Fruit fly (Drosophila melanogaster) whole organism, embryonic: ENCODE measurements around the gene dgt2.

Experiments
- Asciz ChIP-seq: fragments of 200-800 bp; sonication (Bioruptor generic); optimal IDR thresholded peaks from 2 replicates; lab custom pipeline; 2017; ENCODE audit warnings: missing biosample characterization, mild to moderate bottlenecking, missing genetic modification characterization, missing genetic modification reagents
- Atf-2 ChIP-seq: fragments of 200-800 bp; sonication (Bioruptor generic); optimal IDR thresholded peaks from 2 replicates; lab custom pipeline; 2016; ENCODE audit warnings: missing biosample characterization, missing genetic modification characterization
- CG10267 ChIP-seq: fragments of 200-800 bp; sonication (Bioruptor generic); optimal IDR thresholded peaks from 2 replicates; lab custom pipeline; 2018; ENCODE audit warnings: missing biosample characterization, mild to moderate bottlenecking, missing genetic modification characterization, moderate library complexity
- CG10274 ChIP-seq: fragments of 200-800 bp; sonication (Bioruptor generic); optimal IDR thresholded peaks from 3 replicates; lab custom pipeline; 2017; ENCODE audit warnings: missing biosample characterization, mild to moderate bottlenecking, missing genetic modification characterization
- CG10654 ChIP-seq: fragments of 200-800 bp; sonication (Bioruptor generic); optimal IDR thresholded peaks from 2 replicates; lab custom pipeline; 2016; ENCODE audit warnings: missing biosample characterization, missing genetic modification characterization
- CG13296 ChIP-seq: fragments of 200-800 bp; sonication (Bioruptor generic); optimal IDR thresholded peaks from 3 replicates; lab custom pipeline; 2018; ENCODE audit warnings: missing biosample characterization, mild to moderate bottlenecking, missing genetic modification characterization
- CG14667 ChIP-seq: fragments of 200-800 bp; sonication (Bioruptor generic); IDR thresholded peaks from 2 replicates; pipeline ENCODE4 v1.3.6; 2022; ENCODE audit warnings: missing biosample characterization, missing genetic modification characterization
- CG18262 ChIP-seq: fragments of 200-800 bp; optimal IDR thresholded peaks from 3 replicates; lab custom pipeline; 2019; ENCODE audit warnings: missing biosample characterization, mild to moderate bottlenecking, missing genetic modification characterization, moderate library complexity
- CG2120 ChIP-seq: fragments of 200-800 bp; sonication (Bioruptor generic); optimal IDR thresholded peaks from 3 replicates; lab custom pipeline; 2016; ENCODE audit warnings: missing biosample characterization, missing genetic modification characterization
- CG30020 ChIP-seq: fragments of 200-800 bp; optimal IDR thresholded peaks from 2 replicates; lab custom pipeline; 2019; ENCODE audit warnings: missing biosample characterization, mild to moderate bottlenecking, missing genetic modification characterization, moderate library complexity
- CG3281 ChIP-seq: fragments of 200-800 bp; sonication (Bioruptor generic); optimal IDR thresholded peaks from 3 replicates; lab custom pipeline; 2017; ENCODE audit warnings: missing biosample characterization, mild to moderate bottlenecking, missing genetic modification characterization
- CG34422 ChIP-seq: fragments of 200-800 bp; sonication (Bioruptor generic); IDR thresholded peaks from 3 replicates; pipeline ENCODE4 v1.3.6; 2022; ENCODE audit warnings: missing biosample characterization, missing genetic modification characterization
- CG3838 ChIP-seq: fragments of 200-800 bp; sonication (Bioruptor generic); optimal IDR thresholded peaks from 3 replicates; lab custom pipeline; 2016; ENCODE audit warnings: missing biosample characterization, missing genetic modification characterization
- CG43689 ChIP-seq: fragments of 200-800 bp; sonication (Bioruptor generic); IDR thresholded peaks from 2 replicates; pipeline ENCODE4 v1.3.6; 2022; ENCODE audit warnings: missing biosample characterization, missing genetic modification characterization
- CG4854 ChIP-seq: fragments of 200-800 bp; sonication (Bioruptor generic); optimal IDR thresholded peaks from 2 replicates; lab custom pipeline; 2016; ENCODE audit warnings: missing biosample characterization, missing genetic modification characterization, inconsistent platforms
- CG7556 ChIP-seq: fragments of 200-800 bp; sonication (Bioruptor generic); optimal IDR thresholded peaks from 2 replicates; lab custom pipeline; 2017; ENCODE audit warnings: missing biosample characterization, mild to moderate bottlenecking, missing genetic modification characterization
- CG8089 ChIP-seq: fragments of 200-800 bp; sonication (Bioruptor generic); optimal IDR thresholded peaks from 3 replicates; lab custom pipeline; 2016; ENCODE audit warnings: missing biosample characterization, missing genetic modification characterization
- CG8290 ChIP-seq, 3 experiments: fragments of 200-800 bp; sonication (Bioruptor generic); optimal IDR thresholded peaks; 2 replicates each; lab custom pipeline; 2016 to 2019; ENCODE audit warnings: missing biosample characterization in 3 of 3, missing genetic modification characterization in 3 of 3, mild to moderate bottlenecking in 2 of 3, moderate library complexity in 1 of 3
- CG8359 ChIP-seq: fragments of 200-800 bp; sonication (Bioruptor generic); optimal IDR thresholded peaks from 2 replicates; lab custom pipeline; 2017; ENCODE audit warnings: missing biosample characterization, mild to moderate bottlenecking, missing genetic modification characterization, borderline replicate concordance
- CG8765 ChIP-seq: fragments of 200-800 bp; sonication (Bioruptor generic); IDR thresholded peaks from 2 replicates; pipeline ENCODE4 v1.3.6; 2022; ENCODE audit warnings: missing biosample characterization, missing genetic modification characterization
- CG9932 ChIP-seq: fragments of 200-800 bp; sonication (Bioruptor generic); IDR thresholded peaks from 2 replicates; pipeline ENCODE4 v1.3.6; 2022; ENCODE audit warnings: missing biosample characterization, missing genetic modification characterization
- Doc2 ChIP-seq: fragments of 200-800 bp; sonication (Bioruptor generic); IDR thresholded peaks from 2 replicates; pipeline ENCODE4 v1.3.6; 2022; ENCODE audit warnings: missing biosample characterization, missing genetic modification characterization
- Dref ChIP-seq: fragments of 200-800 bp; sonication (Bioruptor generic); IDR thresholded peaks from 2 replicates; pipeline ENCODE4 v1.3.6; 2022; ENCODE audit warnings: missing biosample characterization, missing genetic modification characterization
- Gug ChIP-seq: fragments of 200-800 bp; sonication (Bioruptor generic); IDR thresholded peaks from 4 replicates; pipeline ENCODE4 v1.3.6; 2022; ENCODE audit warnings: missing biosample characterization, missing genetic modification characterization
- Hand ChIP-seq: fragments of 200-800 bp; sonication (Bioruptor generic); optimal IDR thresholded peaks from 2 replicates; lab custom pipeline; 2017; ENCODE audit warnings: mild to moderate bottlenecking, missing biosample characterization, missing genetic modification reagents, missing genetic modification characterization
- HmgZ ChIP-seq: fragments of 200-800 bp; sonication (Bioruptor generic); optimal IDR thresholded peaks from 2 replicates; lab custom pipeline; 2018; ENCODE audit warnings: missing biosample characterization, mild to moderate bottlenecking, missing genetic modification characterization
- Hsf ChIP-seq: fragments of 200-800 bp; sonication (Bioruptor generic); optimal IDR thresholded peaks from 3 replicates; lab custom pipeline; 2016; ENCODE audit warnings: missing biosample characterization, missing genetic modification characterization
- Jarid2 ChIP-seq: fragments of 200-800 bp; sonication (Bioruptor generic); optimal IDR thresholded peaks from 3 replicates; lab custom pipeline; 2017; ENCODE audit warnings: mild to moderate bottlenecking, missing biosample characterization, missing genetic modification reagents, missing genetic modification characterization
- Mrtf ChIP-seq: fragments of 200-800 bp; sonication (Bioruptor generic); IDR thresholded peaks from 3 replicates; pipeline ENCODE4 v1.3.6; 2022; ENCODE audit warnings: missing biosample characterization, missing genetic modification characterization
- Neu2 ChIP-seq: fragments of 200-800 bp; sonication (Bioruptor generic); optimal IDR thresholded peaks from 3 replicates; lab custom pipeline; 2016; ENCODE audit warnings: missing biosample characterization, missing genetic modification characterization, borderline replicate concordance
- Oli ChIP-seq: fragments of 200-800 bp; sonication (Bioruptor generic); optimal IDR thresholded peaks from 2 replicates; lab custom pipeline; 2018; ENCODE audit warnings: missing biosample characterization, mild to moderate bottlenecking, missing genetic modification characterization, moderate library complexity
- Sry-δ ChIP-seq: fragments of 200-800 bp; sonication (Bioruptor generic); optimal IDR thresholded peaks from 2 replicates; lab custom pipeline; 2016; ENCODE audit warnings: missing biosample characterization, missing genetic modification characterization
- abd-A ChIP-seq: fragments of 200-800 bp; sonication (Bioruptor generic); optimal IDR thresholded peaks from 3 replicates; lab custom pipeline; 2019; ENCODE audit warnings: missing biosample characterization, mild to moderate bottlenecking, missing genetic modification characterization, moderate library complexity
- ara ChIP-seq: fragments of 200-800 bp; sonication (Bioruptor generic); IDR thresholded peaks from 2 replicates; pipeline ENCODE4 v1.3.6; 2022; ENCODE audit warnings: missing biosample characterization, missing genetic modification characterization
- btn ChIP-seq: fragments of 200-800 bp; sonication (Bioruptor generic); optimal IDR thresholded peaks from 2 replicates; lab custom pipeline; 2016; ENCODE audit warnings: missing biosample characterization, missing genetic modification characterization
- cato ChIP-seq: fragments of 200-800 bp; sonication (Bioruptor generic); optimal IDR thresholded peaks from 2 replicates; lab custom pipeline; 2016; ENCODE audit warnings: missing biosample characterization, missing genetic modification characterization, borderline replicate concordance
- dm ChIP-seq: fragments of 200-800 bp; sonication (Bioruptor generic); optimal IDR thresholded peaks from 3 replicates; lab custom pipeline; 2016; ENCODE audit warnings: missing biosample characterization, missing genetic modification characterization
- dmrt11E ChIP-seq: fragments of 200-800 bp; sonication (Bioruptor generic); optimal IDR thresholded peaks from 3 replicates; lab custom pipeline; 2018; ENCODE audit warnings: missing biosample characterization, mild to moderate bottlenecking, missing genetic modification characterization, moderate library complexity
- esg ChIP-seq: fragments of 200-800 bp; sonication (Bioruptor generic); conservative IDR thresholded peaks from 2 replicates; pipeline ENCODE4 v1.3.6; 2022; ENCODE audit warnings: missing biosample characterization, missing genetic modification characterization
- fd96Cb ChIP-seq: fragments of 200-800 bp; sonication (Bioruptor generic); optimal IDR thresholded peaks from 2 replicates; lab custom pipeline; 2018; ENCODE audit warnings: missing biosample characterization, mild to moderate bottlenecking, missing genetic modification characterization, moderate library complexity
- hkb ChIP-seq, 2 experiments: fragments of 200-800 bp in 1 of 2; fragments of >200 bp in 1 of 2; sonication (Bioruptor generic) in 1 of 2; IDR thresholded peaks in 1 of 2; optimal IDR thresholded peaks in 1 of 2; 2 replicates each; pipeline versions ENCODE4 v1.3.6 to Lab custom; 2017 to 2022; ENCODE audit warnings: missing biosample characterization in 1 of 2, missing genetic modification characterization in 1 of 2
- kah ChIP-seq: fragments of 200-800 bp; sonication (Bioruptor generic); optimal IDR thresholded peaks from 2 replicates; lab custom pipeline; 2018; ENCODE audit warnings: missing biosample characterization, mild to moderate bottlenecking, missing genetic modification characterization
- lola ChIP-seq, 3 experiments: fragments of >200 bp in 2 of 3; fragments of 200-800 bp in 1 of 3; sonication (Bioruptor generic) in 1 of 3; optimal IDR thresholded peaks; 2 replicates each; lab custom pipeline; 2017 to 2019; ENCODE audit warnings: missing biosample characterization in 3 of 3, missing genetic modification characterization in 3 of 3, mild to moderate bottlenecking in 1 of 3, moderate library complexity in 1 of 3
- nau ChIP-seq: fragments of 200-800 bp; sonication (Bioruptor generic); optimal IDR thresholded peaks from 3 replicates; lab custom pipeline; 2017; ENCODE audit warnings: missing biosample characterization, mild to moderate bottlenecking, missing genetic modification characterization, missing genetic modification reagents
- onecut ChIP-seq: fragments of 200-800 bp; sonication (Bioruptor generic); IDR thresholded peaks from 2 replicates; pipeline ENCODE4 v1.3.6; 2022; ENCODE audit warnings: missing biosample characterization, missing genetic modification characterization
- phol ChIP-seq: fragments of 200-800 bp; sonication (Bioruptor generic); optimal IDR thresholded peaks from 3 replicates; lab custom pipeline; 2018; ENCODE audit warnings: missing biosample characterization, mild to moderate bottlenecking, missing genetic modification characterization, moderate library complexity
- seq ChIP-seq: fragments of 200-800 bp; sonication (Bioruptor generic); IDR thresholded peaks from 2 replicates; pipeline ENCODE4 v1.3.6; 2022; ENCODE audit warnings: missing biosample characterization, missing genetic modification characterization
- slou ChIP-seq: fragments of 200-800 bp; sonication (Bioruptor generic); optimal IDR thresholded peaks from 3 replicates; lab custom pipeline; 2016; ENCODE audit warnings: missing biosample characterization, missing genetic modification characterization
- wor ChIP-seq: fragments of 200-800 bp; sonication (Bioruptor generic); IDR thresholded peaks from 2 replicates; pipeline ENCODE4 v1.3.6; 2022; ENCODE audit warnings: missing biosample characterization, missing genetic modification characterization
- zen ChIP-seq: fragments of 200-800 bp; sonication (Bioruptor generic); optimal IDR thresholded peaks from 3 replicates; lab custom pipeline; 2018; ENCODE audit warnings: missing biosample characterization, mild to moderate bottlenecking, missing genetic modification characterization, moderate library complexity

The dgt2 gene

dm6 chr2L:11949917-11950316, 39.8 kb upstream of the dgt2 start (continued):
- peak; percentile 18 for TF ChIP-seq CG8290 (GFP tag; optimal IDR thresholded peaks at IDR 0.05; lab: Kevin White, UChicago)
- peak in 1 of 2 experiments; percentile 45 for TF ChIP-seq CG8290 (tag; optimal IDR thresholded peaks at IDR 0.05; lab: Kevin White, UChicago)
- TF ChIP-seq kah: no peak
- no peak for TF ChIP-seq CG3838 (GFP tag; lab: Kevin White, UChicago)
- TF ChIP-seq dm (GFP tag; lab: Kevin White, UChicago): no peak
- peak in 1 of 3 experiments; percentile 68 for TF ChIP-seq lola (GFP tag; optimal IDR thresholded peaks at IDR 0.05; lab: Kevin White, UChicago)
- TF ChIP-seq btn (GFP tag; lab: Kevin White, UChicago): no peak
- TF ChIP-seq CG8089 (GFP tag; lab: Kevin White, UChicago): no peak
- TF ChIP-seq CG7556: no peak
- no peak for TF ChIP-seq CG9932 (GFP tag; lab: Robert Waterston, UW)
- no peak for TF ChIP-seq Doc2 (GFP tag; lab: Robert Waterston, UW)
- no peak for TF ChIP-seq CG4854 (GFP tag; lab: Kevin White, UChicago)
- TF ChIP-seq slou (GFP tag; lab: Kevin White, UChicago): no peak
- TF ChIP-seq phol (tag; lab: Kevin White, UChicago): peak; percentile 47
- TF ChIP-seq CG10267 (tag; lab: Kevin White, UChicago): peak; percentile 15
- TF ChIP-seq CG2120 (GFP tag; lab: Kevin White, UChicago): no peak
- TF ChIP-seq CG10274 (GFP tag; lab: Kevin White, UChicago): no peak
- TF ChIP-seq hkb (optimal IDR thresholded peaks at IDR 0.05; lab: Kevin White, UChicago): no peak
- peak; percentile 71 for TF ChIP-seq hkb (GFP tag; IDR thresholded peaks at IDR 0.05; lab: Robert Waterston, UW)
- no peak for TF ChIP-seq HmgZ (tag; lab: Kevin White, UChicago)
- TF ChIP-seq Hsf (GFP tag; lab: Kevin White, UChicago): peak; percentile 41
- no peak for TF ChIP-seq CG34422
- TF ChIP-seq fd96Cb (tag; lab: Kevin White, UChicago): peak; percentile 44
- peak; percentile 15 for TF ChIP-seq CG10654 (GFP tag; lab: Kevin White, UChicago)
- no peak for TF ChIP-seq Hand (GFP tag; lab: Kevin White, UChicago)
- peak; percentile 9 for TF ChIP-seq Atf-2
- no peak for TF ChIP-seq CG43689 (GFP tag; lab: Robert Waterston, UW)
- TF ChIP-seq abd-A (tag; lab: Kevin White, UChicago): no peak
- no peak for TF ChIP-seq CG30020 (tag; lab: Kevin White, UChicago)
- no peak for TF ChIP-seq CG3281 (GFP tag; lab: Kevin White, UChicago)
- TF ChIP-seq Sry-δ (GFP tag; lab: Kevin White, UChicago): no peak
- TF ChIP-seq seq (GFP tag; lab: Robert Waterston, UW): no peak
- TF ChIP-seq Dref (GFP tag; lab: Robert Waterston, UW): no peak
- TF ChIP-seq Neu2 (GFP tag; lab: Kevin White, UChicago): no peak
- TF ChIP-seq CG8359 (GFP tag; lab: Kevin White, UChicago): no peak
- TF ChIP-seq CG14667 (GFP tag; lab: Robert Waterston, UW): peak; percentile 40; the same call in 1 of the 2 replicates
- TF ChIP-seq cato (GFP tag; lab: Kevin White, UChicago): no peak
- no peak for TF ChIP-seq nau (GFP tag; lab: Kevin White, UChicago)
- peak; percentile 55; the same call in 1 of the 2 replicates for TF ChIP-seq CG8765 (GFP tag; lab: Robert Waterston, UW)
- TF ChIP-seq dmrt11E (tag; lab: Kevin White, UChicago): peak; percentile 73
- TF ChIP-seq zen (tag; lab: Kevin White, UChicago): peak; percentile 62
- TF ChIP-seq onecut (GFP tag; lab: Robert Waterston, UW): peak; percentile 43; the same call in 1 of the 2 replicates
- peak; percentile 44 for TF ChIP-seq Oli (tag; lab: Kevin White, UChicago)
- no peak for TF ChIP-seq Gug (GFP tag; lab: Robert Waterston, UW)
- TF ChIP-seq Mrtf (GFP tag; lab: Robert Waterston, UW): peak; percentile 39; the same call in 1 of the 3 replicates
- TF ChIP-seq Jarid2 (GFP tag; lab: Kevin White, UChicago): no peak
- TF ChIP-seq Asciz (GFP tag; lab: Kevin White, UChicago): no peak
- peak; percentile 39 for TF ChIP-seq esg (GFP tag; lab: Robert Waterston, UW)
- TF ChIP-seq CG18262 (tag; lab: Kevin White, UChicago): peak; percentile 32
- no peak for TF ChIP-seq CG13296 (GFP tag; lab: Kevin White, UChicago)
- peak; percentile 48 for TF ChIP-seq wor (GFP tag; lab: Robert Waterston, UW)
- TF ChIP-seq ara (GFP tag; lab: Robert Waterston, UW): peak; percentile 51; the same call in 1 of the 2 replicates
